Fruit fly (Drosophila melanogaster) S2 (cell line): ENCODE data around the gene Ttc1.
A peak's percentile ranks its signal among the peaks of the same experiment; 100 is the strongest.

Experiments
- CG8478 ChIP-seq: fragments of >200 bp; optimal IDR thresholded peaks from 2 replicates; lab custom pipeline; 2018
- CTCF ChIP-seq, 2 experiments: fragments of >200 bp; optimal IDR thresholded peaks; 2 replicates each; lab custom pipeline; 2018

Ttc1 gene

dm6 chr3R:16416508-16416907, 26.3 kb downstream of the Ttc1 start:
- TF ChIP-seq CTCF (optimal IDR thresholded peaks at IDR 0.05; lab: Kevin White, UChicago) (no peak), CG8478 (lab: Kevin White, UChicago) (no peak)

dm6 chr3R:16413734-16414133, 29.1 kb downstream of the Ttc1 start:
- no peak for TF ChIP-seq CG8478 (lab: Kevin White, UChicago)

dm6 chr3R:16410706-16411105, 32.1 kb downstream of the Ttc1 start:
- TF ChIP-seq CG8478 (lab: Kevin White, UChicago) (no peak), CTCF (optimal IDR thresholded peaks at IDR 0.05; lab: Kevin White, UChicago) (no peak)

dm6 chr3R:16408434-16408833, 34.4 kb downstream of the Ttc1 start:
- TF ChIP-seq CG8478 (lab: Kevin White, UChicago) (no peak), CTCF (optimal IDR thresholded peaks at IDR 0.05; lab: Kevin White, UChicago) (peak; percentile 62)

dm6 chr3R:16406618-16407017, 36.2 kb downstream of the Ttc1 start:
- no peak for TF ChIP-seq CG8478 (lab: Kevin White, UChicago)
- no peak for TF ChIP-seq CTCF (optimal IDR thresholded peaks at IDR 0.05; lab: Kevin White, UChicago)

- no peak for TF ChIP-seq CG8478 (lab: Kevin White, UChicago)
- TF ChIP-seq CTCF (optimal IDR thresholded peaks at IDR 0.05; lab: Kevin White, UChicago), result peak; percentile 53 to 69
These were observed 39.1 kb downstream of the Ttc1 start for dm6 chr3R:16403734-16404057.

dm6 chr3R:16403023-16403733, 39.6 kb downstream of the Ttc1 start, which contains the start of gene ss:
ss (minus strand) TSS chr3R:16403690.
- TF ChIP-seq CTCF (optimal IDR thresholded peaks at IDR 0.05; lab: Kevin White, UChicago) (no peak), CG8478 (lab: Kevin White, UChicago) (no peak)

dm6 chr3R:16396565-16396964, 46.2 kb downstream of the Ttc1 start:
- TF ChIP-seq CTCF (optimal IDR thresholded peaks at IDR 0.05; lab: Kevin White, UChicago) (no peak), CG8478 (lab: Kevin White, UChicago) (no peak)

- TF ChIP-seq CTCF (optimal IDR thresholded peaks at IDR 0.05; lab: Kevin White, UChicago) (no peak), CG8478 (lab: Kevin White, UChicago) (no peak)
These were observed 47.4 kb downstream of the Ttc1 start for dm6 chr3R:16395448-16395847.

- TF ChIP-seq CG8478 (lab: Kevin White, UChicago), result no peak
- TF ChIP-seq CTCF (optimal IDR thresholded peaks at IDR 0.05; lab: Kevin White, UChicago), result no peak
These were observed 48.3 kb downstream of the Ttc1 start for dm6 chr3R:16394531-16394930.
